Worm (Caenorhabditis elegans): ENCODE measurements around the gene srv-5.
"Not testable (repeated sequence)": the region's sequence is repeated elsewhere in the genome, so short reads cannot be mapped to it uniquely, and the experiment has no call there.

DNA sequence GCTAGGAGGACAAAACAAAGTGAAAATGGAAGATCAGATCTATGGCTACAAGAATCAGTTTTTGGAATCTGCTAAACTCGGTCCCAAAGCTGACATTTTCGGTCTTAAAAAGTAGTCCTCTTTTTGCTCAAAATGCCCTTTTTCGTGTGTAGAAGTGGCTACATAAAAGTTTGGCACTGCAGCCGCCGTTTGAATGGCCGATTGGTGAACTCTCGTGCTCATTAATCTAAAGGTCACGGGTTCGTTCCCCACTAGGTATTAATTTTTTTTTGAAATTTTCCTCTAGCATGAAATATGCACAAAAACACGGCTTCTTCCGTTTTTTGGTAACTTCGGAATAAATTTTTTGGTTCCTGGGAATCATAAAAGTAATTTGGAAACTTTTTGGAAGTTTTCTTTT is 47.3 kb upstream of the srv-5 start:
- not testable (repeated sequence) for TF ChIP-seq lin-13 (GFP tag; optimal IDR thresholded peaks at IDR 0.05); lir-3 (tag; optimal IDR thresholded peaks at IDR 0.05); snpc-4 (tag; optimal IDR thresholded peaks at IDR 0.05); nhr-6 (tag; optimal IDR thresholded peaks at IDR 0.05); lin-39 (tag; optimal IDR thresholded peaks at IDR 0.05); ztf-11 (tag; optimal IDR thresholded peaks at IDR 0.05); ZK546.5 (tag; optimal IDR thresholded peaks at IDR 0.05); zfp-2 (tag; optimal IDR thresholded peaks at IDR 0.05)

Measured in whole organism, L4 larva.